Fruit fly (Drosophila melanogaster) whole organism, wandering third instar larva: Measurements from ENCODE around the gene CG16798.

Experiments used
- Abd-B ChIP-seq: fragments of >200 bp; optimal IDR thresholded peaks from 2 replicates; lab custom pipeline; 2017; ENCODE audit warnings: missing biosample characterization, missing genetic modification characterization
- CG32264 ChIP-seq: fragments of 200-800 bp; sonication (Bioruptor generic); optimal IDR thresholded peaks from 2 replicates; lab custom pipeline; 2016; ENCODE audit warnings: missing biosample characterization, missing genetic modification characterization
- CG9705 ChIP-seq: fragments of 200-800 bp; sonication (Bioruptor generic); optimal IDR thresholded peaks from 2 replicates; lab custom pipeline; 2018; ENCODE audit warnings: missing biosample characterization, mild to moderate bottlenecking, missing genetic modification characterization
- CrebA ChIP-seq: fragments of 200-800 bp; sonication (Bioruptor generic); optimal IDR thresholded peaks from 2 replicates; lab custom pipeline; 2016; ENCODE audit warnings: missing biosample characterization, mild to moderate bottlenecking, missing genetic modification characterization, borderline replicate concordance
- Dfd ChIP-seq: fragments of >200 bp; optimal IDR thresholded peaks from 2 replicates; lab custom pipeline; 2017; ENCODE audit warnings: missing biosample characterization, missing genetic modification characterization
- Dif ChIP-seq: fragments of 200-275, 200-300 bp; sonication (Bioruptor generic); optimal IDR thresholded peaks from 2 replicates; lab custom pipeline; 2018; ENCODE audit warnings: missing biosample characterization, missing genetic modification characterization; ENCODE audit not compliant: partially characterized antibody
- Hnf4 ChIP-seq: fragments of 200-800 bp; sonication (Bioruptor generic); optimal IDR thresholded peaks from 2 replicates; lab custom pipeline; 2016; ENCODE audit warnings: missing biosample characterization, mild to moderate bottlenecking, missing genetic modification characterization
- Hr78 ChIP-seq: fragments of >200 bp; optimal IDR thresholded peaks from 2 replicates; lab custom pipeline; 2017; ENCODE audit warnings: missing biosample characterization, missing genetic modification characterization
- Hr83 ChIP-seq: fragments of 200-300 bp; sonication (Bioruptor generic); optimal IDR thresholded peaks from 2 replicates; lab custom pipeline; 2016; ENCODE audit warnings: missing biosample characterization, mild to moderate bottlenecking, missing genetic modification characterization, moderate library complexity; ENCODE audit not compliant: poor library complexity, severe bottlenecking
- Jra ChIP-seq: sonication (Bioruptor generic); optimal IDR thresholded peaks from 2 replicates; lab custom pipeline; 2016; ENCODE audit warnings: missing biosample characterization, missing genetic modification characterization
- Mio ChIP-seq: sonication (Bioruptor generic); optimal IDR thresholded peaks from 2 replicates; lab custom pipeline; 2016; ENCODE audit warnings: missing biosample characterization, missing genetic modification characterization
- Myc ChIP-seq: fragments of >200 bp; optimal IDR thresholded peaks from 2 replicates; lab custom pipeline; 2017
- N ChIP-seq: fragments of >200 bp; optimal IDR thresholded peaks from 2 replicates; lab custom pipeline; 2018; ENCODE audit warnings: missing biosample characterization, missing external identifiers, missing genetic modification characterization
- OdsH ChIP-seq: fragments of 200-800 bp; sonication (Bioruptor generic); optimal IDR thresholded peaks from 2 replicates; lab custom pipeline; 2016; ENCODE audit warnings: missing biosample characterization, mild to moderate bottlenecking, missing genetic modification characterization
- Rel ChIP-seq, 2 experiments: fragments of 200-800 bp; sonication (Bioruptor generic) in 1 of 2; optimal IDR thresholded peaks; 2 replicates in 1 of 2; 3 replicates in 1 of 2; lab custom pipeline; 2016 to 2019; ENCODE audit warnings: mild to moderate bottlenecking in 2 of 2, missing biosample characterization in 2 of 2, missing genetic modification characterization in 2 of 2, moderate library complexity in 1 of 2
- Sp1 ChIP-seq: fragments of 200-800 bp; sonication (Bioruptor generic); optimal IDR thresholded peaks from 3 replicates; lab custom pipeline; 2019; ENCODE audit warnings: missing biosample characterization, mild to moderate bottlenecking, missing genetic modification characterization, moderate library complexity
- Vsx2 ChIP-seq: fragments of 200-300, 225-300 bp; sonication (Bioruptor generic); optimal IDR thresholded peaks from 2 replicates; lab custom pipeline; 2018; ENCODE audit warnings: missing biosample characterization, missing genetic modification characterization; ENCODE audit not compliant: partially characterized antibody
- br ChIP-seq: fragments of 200-800 bp; sonication (Bioruptor generic); optimal IDR thresholded peaks from 2 replicates; lab custom pipeline; 2016; ENCODE audit warnings: missing biosample characterization, missing genetic modification characterization
- dl ChIP-seq, 2 experiments: fragments of 175-275, 200-275 bp in 1 of 2; fragments of 200-275 bp in 1 of 2; sonication (Bioruptor generic); optimal IDR thresholded peaks; lab custom pipeline; 2018; ENCODE audit warnings: mild to moderate bottlenecking in 2 of 2, missing biosample characterization in 2 of 2, missing genetic modification characterization in 2 of 2, moderate library complexity in 2 of 2; ENCODE audit not compliant: partially characterized antibody in 2 of 2, insufficient read depth in 1 of 2
- dmrt93B ChIP-seq: fragments of 200-800 bp; sonication (Bioruptor generic); optimal IDR thresholded peaks from 2 replicates; lab custom pipeline; 2018; ENCODE audit warnings: missing biosample characterization, mild to moderate bottlenecking, missing genetic modification characterization
- dsf ChIP-seq: sonication (Bioruptor generic); optimal IDR thresholded peaks from 2 replicates; lab custom pipeline; 2016; ENCODE audit warnings: missing biosample characterization, missing genetic modification characterization, borderline replicate concordance
- ey ChIP-seq: fragments of 200-800 bp; sonication (Bioruptor generic); optimal IDR thresholded peaks from 2 replicates; lab custom pipeline; 2016; ENCODE audit warnings: missing biosample characterization, missing genetic modification characterization
- foxo ChIP-seq, 2 experiments: fragments of 200-800 bp; sonication (Bioruptor generic); optimal IDR thresholded peaks; 2 replicates in 1 of 2; 3 replicates in 1 of 2; lab custom pipeline; 2016 to 2017; ENCODE audit warnings: missing biosample characterization in 2 of 2, missing genetic modification characterization in 2 of 2
- fru ChIP-seq: fragments of 200-800 bp; sonication (Bioruptor generic); optimal IDR thresholded peaks from 3 replicates; lab custom pipeline; 2016; ENCODE audit warnings: missing biosample characterization, mild to moderate bottlenecking, missing genetic modification characterization
- jim ChIP-seq: fragments of 175-275, 200-325 bp; sonication (Bioruptor generic); optimal IDR thresholded peaks from 2 replicates; lab custom pipeline; 2016; ENCODE audit warnings: missing biosample characterization, mild to moderate bottlenecking, missing genetic modification characterization
- lola ChIP-seq: fragments of >200 bp; optimal IDR thresholded peaks from 2 replicates; lab custom pipeline; 2017; ENCODE audit warnings: missing biosample characterization, missing genetic modification characterization
- pan ChIP-seq: fragments of >200 bp; optimal IDR thresholded peaks from 2 replicates; lab custom pipeline; 2017
- psq ChIP-seq: fragments of 200-800 bp; sonication (Bioruptor generic); optimal IDR thresholded peaks from 3 replicates; lab custom pipeline; 2017; ENCODE audit warnings: missing biosample characterization, mild to moderate bottlenecking, missing genetic modification characterization, moderate library complexity
- rgr ChIP-seq: fragments of 200-800 bp; sonication (Bioruptor generic); optimal IDR thresholded peaks from 3 replicates; lab custom pipeline; 2016; ENCODE audit warnings: missing biosample characterization, mild to moderate bottlenecking, missing genetic modification characterization
- sv ChIP-seq: fragments of 200-800 bp; sonication (Bioruptor generic); optimal IDR thresholded peaks from 3 replicates; lab custom pipeline; 2016; ENCODE audit warnings: missing biosample characterization, missing genetic modification characterization
- tai ChIP-seq: sonication (Bioruptor generic); optimal IDR thresholded peaks from 2 replicates; lab custom pipeline; 2016; ENCODE audit warnings: missing biosample characterization, missing genetic modification characterization
- usp ChIP-seq: fragments of >200 bp; optimal IDR thresholded peaks from 2 replicates; lab custom pipeline; 2017; ENCODE audit warnings: missing biosample characterization, missing genetic modification characterization
- woc ChIP-seq: sonication (Bioruptor generic); optimal IDR thresholded peaks from 2 replicates; lab custom pipeline; 2016; ENCODE audit warnings: missing biosample characterization, mild to moderate bottlenecking, missing genetic modification characterization

CG16798 gene

dm6 chr2L:20428756-20429408 lies 46.7 kb upstream of the CG16798 start (continued):
- TF ChIP-seq psq (GFP tag; lab: Kevin White, UChicago), result peak; percentile 39
- peak; percentile 48 for TF ChIP-seq rgr (GFP tag; lab: Kevin White, UChicago)
- TF ChIP-seq fru (GFP tag; lab: Kevin White, UChicago), result no peak
- TF ChIP-seq Hr83 (GFP tag; lab: Kevin White, UChicago), result peak; percentile 26
- no peak for TF ChIP-seq Dfd (GFP tag; lab: Kevin White, UChicago)

- TF ChIP-seq foxo (GFP tag; optimal IDR thresholded peaks at IDR 0.05; lab: Kevin White, UChicago) (no peak), CrebA (no peak)
These were observed 46.2 kb upstream of the CG16798 start for dm6 chr2L:20428382-20428755.

dm6 chr2L:20427401-20427800 lies 45.2 kb upstream of the CG16798 start:
- TF ChIP-seq fru (GFP tag; lab: Kevin White, UChicago) (no peak), Rel (GFP tag; optimal IDR thresholded peaks at IDR 0.05; lab: Kevin White, UChicago) (no peak), Rel (tag; optimal IDR thresholded peaks at IDR 0.05; lab: Kevin White, UChicago) (peak; percentile 21), N (GFP tag; lab: Kevin White, UChicago) (no peak)

- no peak for TF ChIP-seq sv
- TF ChIP-seq Jra (GFP tag; lab: Kevin White, UChicago), result no peak
- no peak for TF ChIP-seq CrebA
- no peak for TF ChIP-seq woc (GFP tag; lab: Kevin White, UChicago)
- no peak for TF ChIP-seq Dif (GFP tag; lab: Kevin White, UChicago)
- no peak for TF ChIP-seq ey
- TF ChIP-seq foxo (GFP tag; optimal IDR thresholded peaks at IDR 0.05; lab: Kevin White, UChicago), result no peak
- no peak for TF ChIP-seq Hr78 (GFP tag; lab: Kevin White, UChicago)
- no peak for TF ChIP-seq dsf
- TF ChIP-seq rgr (GFP tag; lab: Kevin White, UChicago), result no peak
- TF ChIP-seq, all 38 proteins: peak for 0
These were observed 43.8 kb upstream of the CG16798 start, which contains the start of gene CG31688 for dm6 chr2L:20425854-20426396. TSS of gene CG31688 (plus strand) at chr2L:20426199.

- TF ChIP-seq CG9705 (no peak), OdsH (GFP tag; lab: Kevin White, UChicago) (no peak), Vsx2 (no peak), N (GFP tag; lab: Kevin White, UChicago) (no peak), Jra (GFP tag; lab: Kevin White, UChicago) (no peak), Hnf4 (GFP tag; lab: Kevin White, UChicago) (no peak), Mio (GFP tag; lab: Kevin White, UChicago) (no peak), sv (no peak), Dfd (GFP tag; lab: Kevin White, UChicago) (no peak), tai (GFP tag; lab: Kevin White, UChicago) (no peak), foxo (GFP tag; optimal IDR thresholded peaks at IDR 0.05; lab: Kevin White, UChicago) (no peak), Abd-B (GFP tag; lab: Kevin White, UChicago) (no peak), br (GFP tag; lab: Kevin White, UChicago) (no peak), Sp1 (GFP tag; lab: Kevin White, UChicago) (no peak), jim (GFP tag; lab: Kevin White, UChicago) (no peak), Myc (lab: Kevin White, UChicago) (no peak), fru (GFP tag; lab: Kevin White, UChicago) (no peak), woc (GFP tag; lab: Kevin White, UChicago) (no peak), ey (no peak)
These were observed 42.4 kb upstream of the CG16798 start, which contains the start of gene CG15130 for dm6 chr2L:20424560-20424959. TSS of gene CG15130 (minus strand) at chr2L:20424660.

- no peak for TF ChIP-seq Hnf4 (GFP tag; lab: Kevin White, UChicago)
- no peak for TF ChIP-seq Sp1 (GFP tag; lab: Kevin White, UChicago)
- no peak for TF ChIP-seq Dif (GFP tag; lab: Kevin White, UChicago)
- no peak for TF ChIP-seq OdsH (GFP tag; lab: Kevin White, UChicago)
- TF ChIP-seq pan, result no peak
- no peak for TF ChIP-seq CG32264 (GFP tag; lab: Kevin White, UChicago)
- TF ChIP-seq fru (GFP tag; lab: Kevin White, UChicago), result no peak
- no peak for TF ChIP-seq woc (GFP tag; lab: Kevin White, UChicago)
- TF ChIP-seq dsf, result no peak
- no peak for TF ChIP-seq Dfd (GFP tag; lab: Kevin White, UChicago)
- TF ChIP-seq dl (GFP tag; optimal IDR thresholded peaks at IDR 0.05; lab: Kevin White, UChicago; ENCODE audit: insufficient read depth in 1 of 2, partially characterized antibody in 2 of 2), result no peak
- TF ChIP-seq br (GFP tag; lab: Kevin White, UChicago), result no peak
- TF ChIP-seq lola (GFP tag; lab: Kevin White, UChicago), result no peak
- no peak for TF ChIP-seq rgr (GFP tag; lab: Kevin White, UChicago)
- no peak for TF ChIP-seq dmrt93B
- TF ChIP-seq usp (GFP tag; lab: Kevin White, UChicago), result no peak
- no peak for TF ChIP-seq Abd-B (GFP tag; lab: Kevin White, UChicago)
These were observed 37.9 kb upstream of the CG16798 start for dm6 chr2L:20420035-20420434.
